Worm (Caenorhabditis elegans) whole organism, L4 larva: Measurements from ENCODE around the gene M02F4.2.

ENCODE experiments used
- D1046.2 ChIP-seq: fragments of 200-800 bp; sonication (Bioruptor generic); IDR thresholded peaks from 2 replicates; pipeline ENCODE4 v1.3.6; 2022; ENCODE audit warnings: missing genetic modification characterization, missing compliant biosample characterization
- F10B5.3 ChIP-seq: sonication (generic microtip); optimal IDR thresholded peaks from 2 replicates; lab custom pipeline; 2016; ENCODE audit warnings: mild to moderate bottlenecking, missing genetic modification characterization, missing compliant biosample characterization
- T20F7.1 ChIP-seq: fragments of 200-800 bp; sonication (Bioruptor generic); optimal IDR thresholded peaks from 2 replicates; lab custom pipeline; 2018; ENCODE audit warnings: mild to moderate bottlenecking, missing genetic modification characterization, missing compliant biosample characterization
- T26A8.4 ChIP-seq: fragments of 200-800 bp; sonication (Bioruptor generic); IDR thresholded peaks from 2 replicates; pipeline ENCODE4 v1.3.6; 2022; ENCODE audit warnings: missing genetic modification characterization, missing compliant biosample characterization
- Y105C5A.15 ChIP-seq: fragments of 200-800 bp; sonication (Bioruptor generic); IDR thresholded peaks from 2 replicates; pipeline ENCODE4 v1.3.6; 2022; ENCODE audit warnings: missing genetic modification characterization, missing compliant biosample characterization
- Y5F2A.4 ChIP-seq: fragments of 200-800 bp; sonication (Bioruptor generic); optimal IDR thresholded peaks from 2 replicates; lab custom pipeline; 2018; ENCODE audit warnings: mild to moderate bottlenecking, missing genetic modification characterization, missing compliant biosample characterization
- aha-1 ChIP-seq: fragments of 150-350 bp; peaks from one replicate; lab custom pipeline; 2014; ENCODE audit warnings: missing biosample characterization, missing genetic modification characterization
- arid-1 ChIP-seq: fragments of 200-800 bp; sonication (Bioruptor generic); conservative IDR thresholded peaks from 2 replicates; pipeline ENCODE4 v1.3.6; 2022; ENCODE audit warnings: missing genetic modification reagents, missing genetic modification characterization, missing compliant biosample characterization
- ceh-28 ChIP-seq: fragments of 150-350 bp; optimal IDR thresholded peaks from 2 replicates; lab custom pipeline; 2014; ENCODE audit warnings: missing biosample characterization, missing genetic modification reagents, missing genetic modification characterization
- ceh-62 ChIP-seq: sonication (generic microtip); optimal IDR thresholded peaks from 2 replicates; lab custom pipeline; 2017; ENCODE audit warnings: missing biosample characterization, missing genetic modification characterization
- ces-1 ChIP-seq: fragments of 150-350 bp; sonication (generic microtip); optimal IDR thresholded peaks from 4 replicates; lab custom pipeline; 2014; ENCODE audit warnings: missing biosample characterization, missing genetic modification reagents, missing genetic modification characterization
- ctbp-1 ChIP-seq: fragments of 200-800 bp; sonication (Bioruptor generic); IDR thresholded peaks from 2 replicates; pipeline ENCODE4 v1.3.6; 2022; ENCODE audit warnings: missing genetic modification reagents, missing genetic modification characterization, missing compliant biosample characterization
- daf-12 ChIP-seq: fragments of 150-350 bp; optimal IDR thresholded peaks from 2 replicates; lab custom pipeline; 2014; ENCODE audit warnings: missing biosample characterization, missing genetic modification reagents, missing genetic modification characterization
- daf-16 ChIP-seq, 3 experiments: sonication (generic microtip); optimal IDR thresholded peaks; 2 replicates each; lab custom pipeline; 2016 to 2017; ENCODE audit warnings: missing genetic modification characterization in 3 of 3, missing genetic modification reagents in 3 of 3, mild to moderate bottlenecking in 2 of 3, missing compliant biosample characterization in 2 of 3, missing biosample characterization in 1 of 3, moderate library complexity in 1 of 3
- daf-8 ChIP-seq: fragments of 200-800 bp; sonication (Bioruptor generic); IDR thresholded peaks from 2 replicates; pipeline ENCODE4 v1.3.6; 2022; ENCODE audit warnings: missing genetic modification characterization, missing compliant biosample characterization
- dmd-8 ChIP-seq: fragments of 200-800 bp; sonication (Bioruptor generic); IDR thresholded peaks from 2 replicates; pipeline ENCODE4 v1.3.6; 2022; ENCODE audit warnings: missing genetic modification characterization, missing compliant biosample characterization
- dpl-1 ChIP-seq: fragments of 150-350 bp; optimal IDR thresholded peaks from 2 replicates; lab custom pipeline; 2014; ENCODE audit warnings: missing biosample characterization, missing genetic modification reagents, missing genetic modification characterization
- egl-27 ChIP-seq: sonication (generic microtip); optimal IDR thresholded peaks from 3 replicates; lab custom pipeline; 2017; ENCODE audit warnings: missing biosample characterization, missing genetic modification reagents, missing genetic modification characterization
- fos-1 ChIP-seq: fragments of 150-350 bp; optimal IDR thresholded peaks from 2 replicates; lab custom pipeline; 2014; ENCODE audit warnings: missing biosample characterization, missing genetic modification characterization
- hif-1 ChIP-seq, 2 experiments: sonication (generic microtip); optimal IDR thresholded peaks; 2 replicates each; lab custom pipeline; 2016 to 2017; ENCODE audit warnings: missing compliant biosample characterization in 2 of 2, missing genetic modification characterization in 2 of 2, missing genetic modification reagents in 2 of 2, missing genotype in 2 of 2, mild to moderate bottlenecking in 1 of 2
- hlh-30 ChIP-seq: sonication (generic microtip); optimal IDR thresholded peaks from 2 replicates; lab custom pipeline; 2017; ENCODE audit warnings: antibody characterized with exemption, mild to moderate bottlenecking, missing genetic modification characterization, missing compliant biosample characterization; ENCODE audit not compliant: insufficient read depth
- lin-13 ChIP-seq: fragments of 150-350 bp; optimal IDR thresholded peaks from 2 replicates; lab custom pipeline; 2014; ENCODE audit warnings: missing biosample characterization, missing genetic modification reagents, missing genetic modification characterization
- lin-15B ChIP-seq: fragments of 150-350 bp; sonication (generic microtip); optimal IDR thresholded peaks from 3 replicates; lab custom pipeline; 2014; ENCODE audit warnings: missing biosample characterization, missing genetic modification characterization
- lin-29 ChIP-seq: fragments of 200-800 bp; sonication (Bioruptor generic); IDR thresholded peaks from 2 replicates; pipeline ENCODE4 v1.3.6; 2022; ENCODE audit warnings: missing genetic modification reagents, missing genetic modification characterization, missing compliant biosample characterization
- madf-9 ChIP-seq: fragments of 200-800 bp; sonication (Bioruptor generic); conservative IDR thresholded peaks from 2 replicates; pipeline ENCODE4 v1.3.6; 2022; ENCODE audit warnings: missing genetic modification reagents, missing genetic modification characterization, missing compliant biosample characterization
- mdl-1 ChIP-seq, 2 experiments: fragments of 150-350 bp in 1 of 2; sonication (generic microtip) in 1 of 2; optimal IDR thresholded peaks; 2 replicates each; lab custom pipeline; 2014 to 2017; ENCODE audit warnings: missing biosample characterization in 2 of 2, missing genetic modification characterization in 2 of 2
- mdt-29 ChIP-seq: fragments of 200-800 bp; sonication (Bioruptor generic); IDR thresholded peaks from 2 replicates; pipeline ENCODE4 v1.3.6; 2022; ENCODE audit warnings: missing genetic modification reagents, missing genetic modification characterization, missing compliant biosample characterization
- mes-2 ChIP-seq: sonication (generic microtip); optimal IDR thresholded peaks from 2 replicates; lab custom pipeline; 2016; ENCODE audit warnings: missing genotype, mild to moderate bottlenecking, missing genetic modification characterization, missing compliant biosample characterization; ENCODE audit not compliant: poor library complexity, severe bottlenecking
- mxl-2 ChIP-seq: fragments of 200-800 bp; sonication (Bioruptor generic); conservative IDR thresholded peaks from 2 replicates; pipeline ENCODE4 v1.3.6; 2022; ENCODE audit warnings: missing genetic modification reagents, missing genetic modification characterization, missing compliant biosample characterization
- mxl-3 ChIP-seq: fragments of 200-800 bp; sonication (Bioruptor generic); optimal IDR thresholded peaks from 2 replicates; lab custom pipeline; 2018; ENCODE audit warnings: mild to moderate bottlenecking, missing genetic modification characterization, missing compliant biosample characterization
- nhr-42 ChIP-seq: fragments of 200-800 bp; sonication (Bioruptor generic); IDR thresholded peaks from 2 replicates; pipeline ENCODE4 v1.3.6; 2022; ENCODE audit warnings: missing genetic modification characterization, missing compliant biosample characterization
- nhr-6 ChIP-seq: fragments of 150-350 bp; optimal IDR thresholded peaks from 2 replicates; lab custom pipeline; 2014; ENCODE audit warnings: missing biosample characterization, missing genetic modification characterization
- nhr-77 ChIP-seq: fragments of 150-350 bp; optimal IDR thresholded peaks from 2 replicates; lab custom pipeline; 2014; ENCODE audit warnings: missing biosample characterization, missing genetic modification characterization
- pha-4 ChIP-seq, 2 experiments: fragments of 150-350 bp in 1 of 2; fragments of 200-800 bp in 1 of 2; sonication (Bioruptor generic) in 1 of 2; IDR thresholded peaks in 1 of 2; optimal IDR thresholded peaks in 1 of 2; 2 replicates each; pipeline versions ENCODE4 v1.3.6 to Lab custom; 2014 to 2022; ENCODE audit warnings: missing genetic modification characterization in 2 of 2, missing genetic modification reagents in 2 of 2, missing biosample characterization in 1 of 2, missing compliant biosample characterization in 1 of 2
- php-3 ChIP-seq: fragments of 200-800 bp; sonication (Bioruptor generic); IDR thresholded peaks from 2 replicates; pipeline ENCODE4 v1.3.6; 2022; ENCODE audit warnings: missing genetic modification reagents, missing genetic modification characterization, missing compliant biosample characterization
- rbr-2 ChIP-seq: sonication (generic microtip); optimal IDR thresholded peaks from 2 replicates; lab custom pipeline; 2016; ENCODE audit warnings: missing genotype, missing genetic modification characterization, missing compliant biosample characterization
- snpc-1.2 ChIP-seq: fragments of 200-800 bp; sonication (Bioruptor generic); IDR thresholded peaks from 2 replicates; pipeline ENCODE4 v1.3.6; 2022; ENCODE audit warnings: missing genetic modification reagents, missing genetic modification characterization, missing compliant biosample characterization
- tag-97 ChIP-seq: fragments of 200-800 bp; sonication (Bioruptor generic); IDR thresholded peaks from 2 replicates; pipeline ENCODE4 v1.3.6; 2022; ENCODE audit warnings: missing genetic modification characterization, missing compliant biosample characterization
- tra-1 ChIP-seq: fragments of 200-800 bp; sonication (Bioruptor generic); IDR thresholded peaks from 2 replicates; pipeline ENCODE4 v1.3.6; 2022; ENCODE audit warnings: missing genetic modification reagents, missing genetic modification characterization, missing compliant biosample characterization
- vab-7 ChIP-seq: fragments of 200-800 bp; sonication (Bioruptor generic); IDR thresholded peaks from 2 replicates; pipeline ENCODE4 v1.3.6; 2022; ENCODE audit warnings: missing genetic modification reagents, missing genetic modification characterization, missing compliant biosample characterization
- zfp-3 ChIP-seq: fragments of 200-800 bp; sonication (Bioruptor generic); conservative IDR thresholded peaks from 2 replicates; pipeline ENCODE4 v1.3.6; 2022; ENCODE audit warnings: missing genetic modification reagents, missing genetic modification characterization, missing compliant biosample characterization
- zip-11 ChIP-seq: fragments of 200-800 bp; sonication (Bioruptor generic); IDR thresholded peaks from 2 replicates; pipeline ENCODE4 v1.3.6; 2022; ENCODE audit warnings: missing genetic modification characterization, missing compliant biosample characterization
- ztf-11 ChIP-seq: fragments of 150-350 bp; optimal IDR thresholded peaks from 2 replicates; lab custom pipeline; 2014; ENCODE audit warnings: missing biosample characterization, missing genetic modification characterization

Gene M02F4.2

DNA sequence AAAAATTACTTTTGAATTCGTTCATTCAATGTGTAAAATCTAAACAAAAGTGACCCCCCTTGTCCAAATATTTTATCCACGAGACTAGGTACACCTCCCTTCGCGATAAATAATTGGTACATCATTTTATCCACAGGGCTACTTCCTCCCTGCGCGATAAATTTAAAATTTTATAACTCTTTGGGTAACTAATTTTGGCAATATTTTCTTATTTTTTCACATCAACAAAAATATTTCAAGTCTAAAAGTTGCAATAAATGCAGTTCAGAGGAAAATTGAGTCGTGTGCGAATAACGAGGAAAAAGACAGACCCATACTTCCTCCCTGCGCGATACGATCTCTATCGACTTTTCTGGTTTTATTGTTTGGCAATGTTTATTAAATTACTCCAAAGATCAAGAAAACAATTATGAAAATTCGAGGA lies 37.1 kb downstream of the M02F4.2 start (continued):
- 0 out of 2 replicates have a peak, but pooled peaks have one; percentile 25 for TF ChIP-seq zip-11
- peak; percentile 99 for TF ChIP-seq rbr-2
- peak; percentile 100 for TF ChIP-seq egl-27 (tag; lab: Kevin White, UChicago)
- peak; percentile 100 for TF ChIP-seq T26A8.4
- TF ChIP-seq Y5F2A.4 (GFP tag; lab: Kevin White, UChicago), result peak; percentile 90
- TF ChIP-seq zfp-3 (GFP tag; lab: Robert Waterston, UW), result peak; percentile 94
- peak; percentile 94 for TF ChIP-seq T20F7.1
- peak; percentile 95 for TF ChIP-seq php-3 (GFP tag; lab: Robert Waterston, UW)
- TF ChIP-seq daf-16 (GFP tag; optimal IDR thresholded peaks at IDR 0.05; lab: Kevin White, UChicago), result peak; percentile 96 to 99
- peak; percentile 97 for TF ChIP-seq daf-16 (tag; optimal IDR thresholded peaks at IDR 0.05; lab: Kevin White, UChicago)
- TF ChIP-seq ztf-11 (tag; lab: Kevin White, UChicago), result peak; percentile 60
- no peak for TF ChIP-seq lin-15B
- no peak; the same call in 1 of the 2 replicates for TF ChIP-seq arid-1 (GFP tag; lab: Robert Waterston, UW)
- TF ChIP-seq daf-12 (tag; lab: Kevin White, UChicago), result peak; percentile 37
- peak; percentile 99 for TF ChIP-seq ctbp-1 (GFP tag; lab: Robert Waterston, UW)
- TF ChIP-seq snpc-1.2, result no peak

DNA sequence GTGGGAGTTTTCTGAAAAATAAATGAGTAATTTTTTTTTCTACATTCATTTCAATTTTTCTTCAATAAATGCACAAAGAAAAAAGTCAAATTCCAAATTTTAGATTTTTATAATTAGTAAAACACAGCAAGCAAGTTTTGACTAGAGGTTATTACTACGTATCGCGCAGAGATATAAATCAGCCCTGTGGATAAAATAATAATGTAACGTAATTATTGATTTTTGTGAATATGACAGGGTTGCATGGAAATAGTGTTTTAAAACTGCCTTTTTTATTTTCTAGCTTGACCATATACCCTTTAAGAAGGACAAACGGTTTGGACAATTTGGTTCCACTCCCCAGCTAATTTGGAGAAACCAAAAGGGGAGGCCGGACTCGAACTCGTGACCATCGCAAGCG lies 37.8 kb downstream of the M02F4.2 start:
- TF ChIP-seq nhr-77 (tag; lab: Kevin White, UChicago) (peak; percentile 28), ceh-28 (tag; lab: Kevin White, UChicago) (peak; percentile 39), aha-1 (tag; lab: Kevin White, UChicago) (peak; percentile 68), mdl-1 (tag; optimal IDR thresholded peaks at IDR 0.05; lab: Kevin White, UChicago) (no peak), hif-1 (tag; optimal IDR thresholded peaks at IDR 0.05; lab: Kevin White, UChicago) (no peak), madf-9 (GFP tag; lab: Robert Waterston, UW) (0 out of 2 replicates have a peak, but pooled peaks have one; percentile 8)

DNA sequence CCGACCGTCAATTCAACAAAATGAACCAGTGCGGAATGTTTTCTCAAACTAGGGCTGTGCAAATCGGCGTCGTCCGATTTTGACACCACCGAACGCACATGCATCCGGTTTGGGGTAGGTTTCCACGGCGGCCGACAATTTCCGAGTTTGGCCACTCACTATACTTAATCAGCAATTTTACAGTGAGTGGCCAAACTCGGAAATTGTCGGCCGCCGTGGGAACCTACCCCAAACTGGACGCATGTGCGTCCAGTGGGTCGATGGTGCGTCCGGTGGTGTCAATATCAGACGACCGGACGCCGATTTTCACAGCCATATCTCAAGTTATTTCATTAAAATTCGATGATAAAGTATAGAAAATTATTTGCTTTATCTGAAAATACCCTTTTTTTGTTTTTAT lies 44.0 kb downstream of the M02F4.2 start:
- TF ChIP-seq fos-1 (tag; lab: Kevin White, UChicago), result no peak
- TF ChIP-seq mes-2 (tag; lab: Kevin White, UChicago), result no peak
- TF ChIP-seq daf-8 (GFP tag; lab: Robert Waterston, UW), result no peak
- TF ChIP-seq hif-1 (tag; optimal IDR thresholded peaks at IDR 0.05; lab: Kevin White, UChicago), result no peak
- no peak for TF ChIP-seq mxl-3 (GFP tag; lab: Kevin White, UChicago)
- no peak for TF ChIP-seq vab-7 (GFP tag; lab: Robert Waterston, UW)
- TF ChIP-seq F10B5.3 (tag; lab: Kevin White, UChicago), result no peak
- TF ChIP-seq ces-1 (GFP tag; lab: Kevin White, UChicago), result no peak
- no peak for TF ChIP-seq nhr-6 (tag; lab: Kevin White, UChicago)

DNA sequence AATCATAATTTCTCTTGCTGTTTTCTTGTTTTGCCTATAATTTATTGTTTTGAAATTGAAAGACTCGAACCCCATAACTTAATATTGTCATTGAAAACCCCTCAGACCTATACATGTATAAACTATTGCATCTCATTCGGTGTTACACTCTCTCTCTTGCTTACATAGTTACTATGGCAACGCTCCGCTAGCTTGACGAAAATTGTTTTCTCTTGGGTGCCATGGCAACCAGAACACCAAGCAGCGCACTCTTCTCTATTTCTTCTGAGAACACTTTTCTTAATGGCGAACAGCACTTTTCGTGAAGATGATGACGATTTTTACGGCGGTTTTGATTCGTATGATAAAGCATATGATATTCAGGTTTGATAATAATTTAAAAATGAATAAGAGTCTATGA lies 50.1 kb downstream of the M02F4.2 start, which contains the start of gene osm-5:
Gene osm-5 (plus strand): TSS at position 268 of the 400 bp plus-strand sequence.
- TF ChIP-seq nhr-42, result no peak
- TF ChIP-seq daf-16 (GFP tag; optimal IDR thresholded peaks at IDR 0.05; lab: Kevin White, UChicago), result no peak
- no peak for TF ChIP-seq daf-16 (tag; optimal IDR thresholded peaks at IDR 0.05; lab: Kevin White, UChicago)
- no peak for TF ChIP-seq lin-13 (GFP tag; lab: Kevin White, UChicago)
- no peak for TF ChIP-seq dpl-1 (GFP tag; lab: Kevin White, UChicago)
- TF ChIP-seq mxl-2 (GFP tag; lab: Robert Waterston, UW), result no peak
- TF ChIP-seq ceh-62 (tag; lab: Kevin White, UChicago), result no peak
- TF ChIP-seq dmd-8 (GFP tag; lab: Robert Waterston, UW), result no peak
- TF ChIP-seq mdt-29 (GFP tag; lab: Robert Waterston, UW), result no peak
- no peak for TF ChIP-seq ces-1 (GFP tag; lab: Kevin White, UChicago)
- TF ChIP-seq pha-4 (GFP tag; IDR thresholded peaks at IDR 0.05; lab: Robert Waterston, UW), result no peak
- TF ChIP-seq pha-4 (tag; optimal IDR thresholded peaks at IDR 0.05; lab: Kevin White, UChicago), result no peak
- TF ChIP-seq tra-1 (GFP tag; lab: Robert Waterston, UW), result no peak
- no peak for TF ChIP-seq D1046.2 (GFP tag; lab: Robert Waterston, UW)
- no peak for TF ChIP-seq hlh-30
- TF ChIP-seq tag-97 (GFP tag; lab: Robert Waterston, UW), result no peak
- TF ChIP-seq fos-1 (tag; lab: Kevin White, UChicago), result no peak
- TF ChIP-seq Y105C5A.15, result no peak
- TF ChIP-seq lin-29, result no peak
